Worm (Caenorhabditis elegans) whole organism, L4 larva: ENCODE measurements around the gene fbxb-54.

Experiments
- F44E2.7 ChIP-seq: fragments of 200-800 bp; sonication (Bioruptor generic); IDR thresholded peaks from 2 replicates; pipeline ENCODE4 v2.1.2; 2022; ENCODE audit warnings: missing genetic modification characterization, missing compliant biosample characterization
- R02D3.7 ChIP-seq: fragments of 150-350 bp; sonication (generic microtip); optimal IDR thresholded peaks from 3 replicates; lab custom pipeline; 2014; ENCODE audit warnings: missing biosample characterization, missing genetic modification characterization
- attf-4 ChIP-seq: sonication (generic microtip); optimal IDR thresholded peaks from 3 replicates; lab custom pipeline; 2017; ENCODE audit warnings: missing biosample characterization, missing genetic modification characterization
- daf-8 ChIP-seq: fragments of 200-800 bp; sonication (Bioruptor generic); IDR thresholded peaks from 2 replicates; pipeline ENCODE4 v1.3.6; 2022; ENCODE audit warnings: missing genetic modification characterization, missing compliant biosample characterization
- jun-1 ChIP-seq: fragments of 150-350 bp; optimal IDR thresholded peaks from 2 replicates; lab custom pipeline; 2014; ENCODE audit warnings: missing biosample characterization, missing genetic modification reagents, missing genetic modification characterization
- lin-15B ChIP-seq: fragments of 150-350 bp; sonication (generic microtip); optimal IDR thresholded peaks from 3 replicates; lab custom pipeline; 2014; ENCODE audit warnings: missing biosample characterization, missing genetic modification characterization
- nhr-11 ChIP-seq: fragments of 150-350 bp; optimal IDR thresholded peaks from 2 replicates; lab custom pipeline; 2014; ENCODE audit warnings: missing biosample characterization, missing genetic modification characterization
- saeg-2 ChIP-seq: fragments of 200-800 bp; sonication (Bioruptor generic); IDR thresholded peaks from 2 replicates; pipeline ENCODE4 v1.3.6; 2022; ENCODE audit warnings: missing genetic modification reagents, missing genetic modification characterization, missing compliant biosample characterization
- snpc-1.2 ChIP-seq: fragments of 200-800 bp; sonication (Bioruptor generic); IDR thresholded peaks from 2 replicates; pipeline ENCODE4 v1.3.6; 2022; ENCODE audit warnings: missing genetic modification reagents, missing genetic modification characterization, missing compliant biosample characterization
- snpc-4 ChIP-seq: fragments of 150-350 bp; optimal IDR thresholded peaks from 2 replicates; lab custom pipeline; 2014; ENCODE audit warnings: missing biosample characterization, missing genetic modification characterization
- unc-62 ChIP-seq, 3 experiments: fragments of 150-350 bp in 1 of 3; sonication (generic microtip); optimal IDR thresholded peaks in 2 of 3; peaks in 1 of 3; 1 replicate in 1 of 3; 2 replicates in 2 of 3; lab custom pipeline; 2014 to 2017; ENCODE audit warnings: missing biosample characterization in 3 of 3, missing genetic modification characterization in 3 of 3, missing genetic modification reagents in 3 of 3, missing genotype in 1 of 3
- zfp-3 ChIP-seq: fragments of 200-800 bp; sonication (Bioruptor generic); conservative IDR thresholded peaks from 2 replicates; pipeline ENCODE4 v1.3.6; 2022; ENCODE audit warnings: missing genetic modification reagents, missing genetic modification characterization, missing compliant biosample characterization
- zip-11 ChIP-seq: fragments of 200-800 bp; sonication (Bioruptor generic); IDR thresholded peaks from 2 replicates; pipeline ENCODE4 v1.3.6; 2022; ENCODE audit warnings: missing genetic modification characterization, missing compliant biosample characterization
- ztf-11 ChIP-seq: fragments of 150-350 bp; optimal IDR thresholded peaks from 2 replicates; lab custom pipeline; 2014; ENCODE audit warnings: missing biosample characterization, missing genetic modification characterization

DNA sequence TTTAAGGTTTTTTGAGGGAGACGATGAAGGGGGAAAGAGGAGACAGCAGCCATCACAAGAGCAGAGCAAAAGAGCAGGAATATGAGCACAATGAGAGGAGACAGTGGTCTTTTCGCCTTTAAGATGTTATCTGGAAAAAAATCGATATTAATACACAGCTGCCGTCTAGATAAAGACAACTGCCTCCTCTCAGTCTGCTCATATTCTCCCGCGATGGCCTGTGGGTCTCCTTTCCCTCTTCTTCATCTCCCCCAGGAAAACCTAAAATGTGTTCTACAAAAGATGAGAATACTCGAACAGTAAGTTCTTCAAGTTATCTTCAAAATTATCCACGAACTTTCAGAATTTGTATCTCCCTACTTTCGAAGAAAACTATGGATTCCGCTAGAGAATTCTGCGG, 5.6 kb downstream of the fbxb-54 start, which contains the start of the genes fbxb-52 and fbxb-51:
- TF ChIP-seq jun-1 (tag; lab: Kevin White, UChicago) (no peak), snpc-1.2 (GFP tag; lab: Robert Waterston, UW) (no peak), R02D3.7 (tag; lab: Kevin White, UChicago) (no peak), unc-62 (GFP tag; optimal IDR thresholded peaks at IDR 0.05 in 1 of 2; lab: Kevin White, UChicago) (no peak), unc-62 (tag; optimal IDR thresholded peaks at IDR 0.05; lab: Kevin White, UChicago) (no peak), F44E2.7 (no peak), attf-4 (no peak), zfp-3 (GFP tag; lab: Robert Waterston, UW) (no peak), zip-11 (GFP tag; lab: Robert Waterston, UW) (no peak), snpc-4 (tag; lab: Kevin White, UChicago) (no peak), saeg-2 (GFP tag; lab: Robert Waterston, UW) (no peak), lin-15B (no peak), daf-8 (GFP tag; lab: Robert Waterston, UW) (no peak), ztf-11 (tag; lab: Kevin White, UChicago) (no peak), nhr-11 (no peak)
